Fruit fly (Drosophila melanogaster) S2 (cell line): ENCODE results near the gene Rab3-GEF.

Experiments
- CG8478 ChIP-seq: fragments of >200 bp; optimal IDR thresholded peaks from 2 replicates; lab custom pipeline; 2018
- CTCF ChIP-seq, 2 experiments: fragments of >200 bp; optimal IDR thresholded peaks; 2 replicates each; lab custom pipeline; 2018

- TF ChIP-seq CG8478 (lab: Kevin White, UChicago) = no peak
- no peak for TF ChIP-seq CTCF (optimal IDR thresholded peaks at IDR 0.05; lab: Kevin White, UChicago)
Observed at dm6 chrX:15123418-15123994, 34.0 kb downstream of the Rab3-GEF start.
